Fruit fly (Drosophila melanogaster) whole organism, prepupa: Measurements from ENCODE around the gene CG31288.

ENCODE experiments used
- CG10669 ChIP-seq: fragments of 200-800 bp; sonication (Bioruptor generic); optimal IDR thresholded peaks from 3 replicates; lab custom pipeline; 2018; ENCODE audit warnings: missing biosample characterization, mild to moderate bottlenecking, missing genetic modification characterization, moderate library complexity
- CG11294 ChIP-seq: fragments of 200-800 bp; sonication (Bioruptor generic); IDR thresholded peaks from 2 replicates; pipeline ENCODE4 v1.3.6; 2022; ENCODE audit warnings: missing biosample characterization, missing genetic modification characterization
- CG15336 ChIP-seq: fragments of 200-800 bp; sonication (Bioruptor generic); IDR thresholded peaks from 2 replicates; pipeline ENCODE4 v1.3.6; 2022; ENCODE audit warnings: missing biosample characterization, missing genetic modification characterization
- CG1621 ChIP-seq: fragments of 200-800 bp; sonication (Bioruptor generic); optimal IDR thresholded peaks from 3 replicates; lab custom pipeline; 2018; ENCODE audit warnings: missing biosample characterization, mild to moderate bottlenecking, missing genetic modification characterization
- CG16779 ChIP-seq: fragments of 200-800 bp; sonication (Bioruptor generic); optimal IDR thresholded peaks from 3 replicates; lab custom pipeline; 2017; ENCODE audit warnings: missing biosample characterization, mild to moderate bottlenecking, missing genetic modification characterization
- CG31627 ChIP-seq: fragments of 200-800 bp; sonication (Bioruptor generic); optimal IDR thresholded peaks from 3 replicates; lab custom pipeline; 2016; ENCODE audit warnings: missing biosample characterization, missing genetic modification characterization
- CG32006 ChIP-seq: fragments of 200-800 bp; sonication (Bioruptor generic); optimal IDR thresholded peaks from 3 replicates; lab custom pipeline; 2017; ENCODE audit warnings: missing biosample characterization, mild to moderate bottlenecking, missing genetic modification characterization
- CG34406 ChIP-seq: fragments of 200-800 bp; sonication (Bioruptor generic); optimal IDR thresholded peaks from 3 replicates; lab custom pipeline; 2016; ENCODE audit warnings: missing biosample characterization, missing genetic modification characterization
- CG4318 ChIP-seq: fragments of 200-800 bp; sonication (Bioruptor generic); optimal IDR thresholded peaks from 3 replicates; lab custom pipeline; 2017; ENCODE audit warnings: missing biosample characterization, mild to moderate bottlenecking, missing genetic modification characterization
- CG6163 ChIP-seq: fragments of 200-800 bp; sonication (Bioruptor generic); IDR thresholded peaks from 3 replicates; pipeline ENCODE4 v1.3.6; 2022; ENCODE audit warnings: missing biosample characterization, missing genetic modification characterization
- CG6276 ChIP-seq: fragments of 200-800 bp; sonication (Bioruptor generic); optimal IDR thresholded peaks from 2 replicates; lab custom pipeline; 2017; ENCODE audit warnings: missing biosample characterization, mild to moderate bottlenecking, missing genetic modification characterization
- CG6808 ChIP-seq: fragments of 200-800 bp; sonication (Bioruptor generic); optimal IDR thresholded peaks from 3 replicates; lab custom pipeline; 2017; ENCODE audit warnings: missing biosample characterization, missing genetic modification characterization, mild to moderate bottlenecking, moderate library complexity, missing genetic modification reagents
- CG6854 ChIP-seq: fragments of 200-800 bp; sonication (Bioruptor generic); optimal IDR thresholded peaks from 2 replicates; lab custom pipeline; 2017; ENCODE audit warnings: missing biosample characterization, mild to moderate bottlenecking, missing genetic modification characterization
- CG7368 ChIP-seq: fragments of 200-800 bp; sonication (Bioruptor generic); optimal IDR thresholded peaks from 3 replicates; lab custom pipeline; 2016; ENCODE audit warnings: missing biosample characterization, missing genetic modification characterization
- CG8119 ChIP-seq: fragments of 200-800 bp; sonication (Bioruptor generic); IDR thresholded peaks from 3 replicates; pipeline ENCODE4 v1.3.6; 2022; ENCODE audit warnings: missing biosample characterization, missing genetic modification characterization
- CG8319 ChIP-seq: fragments of 200-800 bp; sonication (Bioruptor generic); optimal IDR thresholded peaks from 3 replicates; lab custom pipeline; 2016; ENCODE audit warnings: missing biosample characterization, missing genetic modification characterization
- CG9139 ChIP-seq: fragments of 200-800 bp; sonication (Bioruptor generic); optimal IDR thresholded peaks from 3 replicates; lab custom pipeline; 2017; ENCODE audit warnings: missing biosample characterization, mild to moderate bottlenecking, missing genetic modification characterization
- Eip78C ChIP-seq: fragments of 200-800 bp; sonication (Bioruptor generic); peaks from one replicate; lab custom pipeline; 2016; ENCODE audit warnings: missing biosample characterization, missing genetic modification characterization
- Eip93F ChIP-seq: fragments of 200-800 bp; sonication (Bioruptor generic); optimal IDR thresholded peaks from 2 replicates; lab custom pipeline; 2016; ENCODE audit warnings: missing biosample characterization, mild to moderate bottlenecking, missing genetic modification characterization
- Ets96B ChIP-seq: fragments of 200-800 bp; optimal IDR thresholded peaks from 2 replicates; lab custom pipeline; 2019; ENCODE audit warnings: missing biosample characterization, mild to moderate bottlenecking, missing genetic modification characterization, moderate library complexity
- Hr38 ChIP-seq: sonication (Bioruptor generic); optimal IDR thresholded peaks from 2 replicates; lab custom pipeline; 2016; ENCODE audit warnings: missing biosample characterization, missing genetic modification characterization
- Hr39 ChIP-seq: fragments of 200-800 bp; sonication (Bioruptor generic); optimal IDR thresholded peaks from 2 replicates; lab custom pipeline; 2016; ENCODE audit warnings: missing biosample characterization, missing genetic modification characterization
- Met ChIP-seq: fragments of 200-800 bp; sonication (Bioruptor generic); optimal IDR thresholded peaks from 3 replicates; lab custom pipeline; 2016; ENCODE audit warnings: missing biosample characterization, missing genetic modification characterization
- Sox15 ChIP-seq: fragments of 200-800 bp; sonication (Bioruptor generic); optimal IDR thresholded peaks from 3 replicates; lab custom pipeline; 2016; ENCODE audit warnings: missing biosample characterization, missing genetic modification characterization
- achi ChIP-seq: fragments of 200-800 bp; sonication (Bioruptor generic); optimal IDR thresholded peaks from 3 replicates; lab custom pipeline; 2016; ENCODE audit warnings: missing biosample characterization, missing genetic modification characterization
- dac ChIP-seq: fragments of 200-800 bp; sonication (Bioruptor generic); optimal IDR thresholded peaks from 2 replicates; lab custom pipeline; 2017; ENCODE audit warnings: missing biosample characterization, mild to moderate bottlenecking, missing genetic modification characterization
- dsx ChIP-seq: fragments of 200-800 bp; optimal IDR thresholded peaks from 3 replicates; lab custom pipeline; 2019; ENCODE audit warnings: missing biosample characterization, mild to moderate bottlenecking, missing genetic modification characterization, moderate library complexity; ENCODE audit not compliant: poor library complexity, severe bottlenecking
- eg ChIP-seq: fragments of 200-800 bp; sonication (Bioruptor generic); IDR thresholded peaks from 3 replicates; pipeline ENCODE4 v1.3.6; 2022; ENCODE audit warnings: missing biosample characterization, missing genetic modification characterization
- esn ChIP-seq: fragments of 200-800 bp; sonication (Bioruptor generic); optimal IDR thresholded peaks from 2 replicates; lab custom pipeline; 2016; ENCODE audit warnings: missing biosample characterization, mild to moderate bottlenecking, missing genetic modification characterization, moderate library complexity
- fd59A ChIP-seq: fragments of 200-800 bp; sonication (Bioruptor generic); optimal IDR thresholded peaks from 2 replicates; lab custom pipeline; 2017; ENCODE audit warnings: missing biosample characterization, mild to moderate bottlenecking, missing genetic modification characterization, missing genetic modification reagents
- fd85E ChIP-seq: fragments of 200-800 bp; sonication (Bioruptor generic); optimal IDR thresholded peaks from 3 replicates; lab custom pipeline; 2016; ENCODE audit warnings: missing biosample characterization, missing genetic modification characterization
- lz ChIP-seq: fragments of 200-800 bp; sonication (Bioruptor generic); optimal IDR thresholded peaks from 3 replicates; lab custom pipeline; 2016; ENCODE audit warnings: missing biosample characterization, missing genetic modification characterization
- pdm3 ChIP-seq: fragments of 200-800 bp; sonication (Bioruptor generic); optimal IDR thresholded peaks from 3 replicates; lab custom pipeline; 2016; ENCODE audit warnings: missing biosample characterization, missing genetic modification characterization
- salr ChIP-seq, 2 experiments: fragments of 200-800 bp; sonication (Bioruptor generic); optimal IDR thresholded peaks; 3 replicates each; lab custom pipeline; 2016 to 2018; ENCODE audit warnings: missing biosample characterization in 2 of 2, missing genetic modification characterization in 2 of 2, mild to moderate bottlenecking in 1 of 2
- spab ChIP-seq: fragments of 200-800 bp; sonication (Bioruptor generic); optimal IDR thresholded peaks from 2 replicates; lab custom pipeline; 2017; ENCODE audit warnings: missing biosample characterization, mild to moderate bottlenecking, missing genetic modification characterization, missing genetic modification reagents
- svp ChIP-seq: fragments of 200-800 bp; sonication (Bioruptor generic); peaks from one replicate; lab custom pipeline; 2016; ENCODE audit warnings: missing biosample characterization, missing genetic modification characterization
- topi ChIP-seq: fragments of 200-800 bp; sonication (Bioruptor generic); optimal IDR thresholded peaks from 3 replicates; lab custom pipeline; 2016; ENCODE audit warnings: missing biosample characterization, missing genetic modification characterization
- vri ChIP-seq: fragments of 200-800 bp; sonication (Bioruptor generic); optimal IDR thresholded peaks from 3 replicates; lab custom pipeline; 2016; ENCODE audit warnings: missing biosample characterization, mild to moderate bottlenecking, missing genetic modification characterization

The CG31288 gene

DNA sequence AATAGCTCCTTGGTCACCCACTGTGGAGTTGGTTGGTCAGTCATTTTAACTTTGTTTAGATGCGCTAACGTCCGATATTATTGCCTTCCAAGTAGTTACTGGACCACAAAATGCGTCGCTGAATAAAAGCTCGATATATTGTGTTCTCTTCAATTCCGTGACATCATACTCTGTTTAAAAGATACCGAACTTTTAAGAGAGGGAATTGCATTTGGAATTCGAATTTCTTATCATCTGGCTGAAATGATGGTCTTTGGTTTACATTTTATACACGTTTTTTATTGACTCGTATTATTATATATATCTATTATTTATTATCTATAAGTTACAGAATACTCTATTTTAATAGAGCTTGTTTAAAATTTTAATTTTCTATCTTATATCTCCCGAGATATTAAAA lies 31.7 kb upstream of the CG31288 start, which contains the start of gene CHKov2:
Gene CHKov2, minus strand, starts transcription at position 101 of the 400 bp plus-strand sequence.
- TF ChIP-seq CG10669 = no peak
- no peak for TF ChIP-seq svp (GFP tag; lab: Kevin White, UChicago)
- TF ChIP-seq achi (GFP tag; lab: Kevin White, UChicago) = no peak
- TF ChIP-seq CG4318 (GFP tag; lab: Kevin White, UChicago) = no peak
- TF ChIP-seq Sox15 = no peak
- TF ChIP-seq vri (GFP tag; lab: Kevin White, UChicago) = no peak
- no peak for TF ChIP-seq CG8119 (GFP tag; lab: Robert Waterston, UW)
- no peak for TF ChIP-seq CG7368 (GFP tag; lab: Kevin White, UChicago)
- TF ChIP-seq eg (GFP tag; lab: Robert Waterston, UW) = no peak
- no peak for TF ChIP-seq Met
- TF ChIP-seq CG8319 (GFP tag; lab: Kevin White, UChicago) = no peak
- TF ChIP-seq CG6854 = no peak

DNA sequence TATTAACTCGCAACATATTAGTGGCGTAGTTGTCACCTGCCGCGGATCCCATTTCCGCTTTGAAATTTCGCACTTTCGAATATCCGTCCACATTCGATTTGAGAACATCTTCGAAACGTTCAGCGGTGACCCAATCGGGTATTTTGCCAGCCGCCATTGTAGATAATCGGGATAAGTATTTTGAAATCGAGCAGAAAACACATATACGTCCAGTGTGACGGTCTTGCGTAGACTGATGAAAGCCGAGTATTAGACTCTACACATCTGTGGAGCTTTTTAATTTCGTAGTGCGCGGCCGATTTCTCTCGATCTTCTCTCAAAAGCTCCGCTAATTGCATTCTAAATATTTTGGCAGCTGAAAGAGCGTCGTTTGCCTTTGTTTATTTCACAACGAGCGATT lies 29.7 kb upstream of the CG31288 start, which contains the start of gene CHKov1:
Gene CHKov1, minus strand, starts transcription at position 238 of the 400 bp plus-strand sequence.
- TF ChIP-seq dsx (GFP tag; lab: Kevin White, UChicago) = no peak
- 0 out of 2 replicates have a peak, but pooled peaks have one; percentile 21 for TF ChIP-seq CG15336
- TF ChIP-seq vri (GFP tag; lab: Kevin White, UChicago) = peak; percentile 30

DNA sequence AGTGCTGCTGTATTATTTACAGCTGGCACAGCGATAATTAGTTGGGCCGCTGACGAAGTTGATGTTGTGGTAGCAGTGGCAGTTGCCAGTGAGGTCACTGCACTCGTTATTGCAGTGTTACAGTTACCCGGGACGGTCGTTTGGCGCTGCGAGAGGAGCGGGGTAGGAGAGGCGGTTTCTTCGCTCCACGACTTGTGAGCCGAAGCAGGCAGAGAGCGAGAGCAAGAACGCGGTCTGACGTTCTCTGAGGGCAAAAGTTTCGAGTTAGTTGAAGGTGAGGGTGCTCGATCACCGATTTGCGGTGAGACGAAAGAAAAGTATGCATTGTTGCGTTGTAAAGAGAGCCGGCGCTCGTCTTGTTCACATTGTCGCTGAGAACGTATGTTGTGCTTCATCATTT lies 29.2 kb upstream of the CG31288 start:
- TF ChIP-seq CG8119 (GFP tag; lab: Robert Waterston, UW) (0 out of 3 replicates have a peak, but pooled peaks have one; percentile 28), eg (GFP tag; lab: Robert Waterston, UW) (0 out of 3 replicates have a peak, but pooled peaks have one; percentile 17)

DNA sequence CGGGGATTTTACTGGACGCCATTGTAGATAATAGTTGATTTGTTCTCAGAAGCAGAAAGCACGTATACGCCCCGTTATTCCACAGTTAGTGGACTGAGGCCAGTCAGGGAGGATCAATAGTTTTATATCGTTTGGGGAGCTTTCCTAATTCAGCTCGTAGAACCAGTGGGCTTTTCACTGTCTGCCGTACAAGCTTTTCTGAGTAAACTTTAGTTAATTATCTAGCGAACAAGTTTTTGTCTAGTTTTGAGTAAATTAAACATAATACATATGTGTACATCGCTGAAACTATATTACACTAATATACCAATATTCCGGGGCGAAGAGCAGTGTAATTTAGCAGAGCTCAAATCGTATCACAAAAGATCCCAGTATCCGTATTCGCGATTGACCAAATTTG lies 23.3 kb upstream of the CG31288 start, which contains the start of gene CG10562:
Gene CG10562, minus strand, starts transcription at position 101 of the 400 bp plus-strand sequence.
- TF ChIP-seq CG10669 = no peak
- no peak for TF ChIP-seq CG32006 (GFP tag; lab: Kevin White, UChicago)
- no peak for TF ChIP-seq CG11294 (GFP tag; lab: Robert Waterston, UW)
- no peak for TF ChIP-seq CG9139
- no peak for TF ChIP-seq Eip78C (GFP tag; lab: Kevin White, UChicago)
- TF ChIP-seq CG6276 (GFP tag; lab: Kevin White, UChicago) = no peak
- TF ChIP-seq fd59A (GFP tag; lab: Kevin White, UChicago) = no peak
- no peak for TF ChIP-seq CG4318 (GFP tag; lab: Kevin White, UChicago)
- TF ChIP-seq CG7368 (GFP tag; lab: Kevin White, UChicago) = no peak
- TF ChIP-seq eg (GFP tag; lab: Robert Waterston, UW) = no peak
- no peak for TF ChIP-seq Eip93F (GFP tag; lab: Kevin White, UChicago)
- no peak for TF ChIP-seq salr (GFP tag; optimal IDR thresholded peaks at IDR 0.05; lab: Kevin White, UChicago)
- TF ChIP-seq dsx (GFP tag; lab: Kevin White, UChicago) = no peak
- TF ChIP-seq CG16779 (tag; lab: Kevin White, UChicago) = no peak
- no peak for TF ChIP-seq CG15336
- TF ChIP-seq CG6163 (GFP tag; lab: Robert Waterston, UW) = no peak
- TF ChIP-seq CG6808 (GFP tag; lab: Kevin White, UChicago) = no peak
- no peak for TF ChIP-seq dac
- no peak for TF ChIP-seq topi (GFP tag; lab: Kevin White, UChicago)

- TF ChIP-seq Hr39 (no peak), CG6854 (no peak), svp (GFP tag; lab: Kevin White, UChicago) (peak; percentile 72), pdm3 (no peak), CG7368 (GFP tag; lab: Kevin White, UChicago) (no peak)
These were observed 22.3 kb upstream of the CG31288 start for dm6 chr3R:25321681-25322080.

DNA sequence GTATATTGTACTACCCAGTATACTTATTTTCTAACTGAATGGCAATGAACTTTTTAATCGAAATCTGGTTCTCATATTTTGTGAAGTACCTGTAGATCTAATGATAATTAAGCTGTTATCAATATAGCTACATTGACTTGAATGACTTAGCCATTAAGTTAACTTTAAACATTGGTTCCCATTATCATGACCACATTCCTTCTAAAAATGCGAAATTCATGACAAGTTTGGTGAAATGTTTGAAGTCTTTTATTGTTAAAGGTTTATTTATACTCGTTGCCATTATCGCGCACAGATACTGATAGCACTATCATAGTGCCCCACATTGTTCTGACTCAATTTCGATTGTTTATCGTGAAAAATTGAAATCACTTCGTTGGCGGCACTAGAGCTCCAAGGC lies 21.5 kb upstream of the CG31288 start:
- no peak for TF ChIP-seq pdm3
- TF ChIP-seq CG31627 (GFP tag; lab: Kevin White, UChicago) = no peak
- TF ChIP-seq esn = no peak
- TF ChIP-seq spab = no peak
- TF ChIP-seq CG8119 (GFP tag; lab: Robert Waterston, UW) = no peak
- no peak for TF ChIP-seq lz (GFP tag; lab: Kevin White, UChicago)
- no peak for TF ChIP-seq CG6163 (GFP tag; lab: Robert Waterston, UW)
- no peak for TF ChIP-seq CG1621 (tag; lab: Kevin White, UChicago)
- TF ChIP-seq fd59A (GFP tag; lab: Kevin White, UChicago) = no peak
- TF ChIP-seq Hr38 = no peak
- TF ChIP-seq CG34406 = no peak
- no peak for TF ChIP-seq CG8319 (GFP tag; lab: Kevin White, UChicago)
- no peak for TF ChIP-seq Ets96B (tag; lab: Kevin White, UChicago)
- no peak for TF ChIP-seq Eip93F (GFP tag; lab: Kevin White, UChicago)
- TF ChIP-seq fd85E (GFP tag; lab: Kevin White, UChicago) = no peak
